Fruit fly (Drosophila melanogaster) whole organism, larva: ENCODE results near the gene CG31371.
A peak's percentile ranks its signal among the peaks of the same experiment; 100 is the strongest.

Source experiments
- noc ChIP-seq: fragments of 200-800 bp; sonication (Bioruptor generic); optimal IDR thresholded peaks from 3 replicates; lab custom pipeline; 2019; ENCODE audit warnings: missing biosample characterization, mild to moderate bottlenecking, missing genetic modification characterization, moderate library complexity

Gene CG31371

DNA sequence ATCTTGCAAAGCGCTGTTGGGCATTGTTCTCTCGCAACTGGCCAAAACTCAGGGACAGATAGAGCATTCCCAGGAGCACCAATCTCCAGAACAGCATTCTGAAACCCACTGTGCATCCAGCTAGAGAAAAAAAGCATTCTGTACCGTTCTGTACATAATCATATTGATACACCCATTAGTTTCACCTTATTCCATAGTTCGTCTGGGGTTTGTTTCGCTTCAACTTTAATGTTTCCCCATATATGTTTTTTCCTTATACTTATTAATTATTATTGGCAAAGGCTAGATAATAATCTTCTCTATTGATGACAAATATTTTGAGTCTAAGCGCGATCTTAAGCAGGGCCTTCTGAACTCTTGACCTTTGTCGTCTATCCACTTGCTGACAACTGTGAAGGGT is 8.8 kb upstream of the CG31371 start, which contains the start of gene PH4alphaNE2:
Gene PH4alphaNE2, minus strand, starts transcription at position 101 of the 400 bp plus-strand sequence.
- TF ChIP-seq noc (tag; lab: Kevin White, UChicago), result no peak

dm6 chr3R:30507723-30508122 is 4.4 kb upstream of the CG31371 start, which contains the start of gene CG34041:
Gene CG34041 (plus strand): TSS chr3R:30508023.
- TF ChIP-seq noc (tag; lab: Kevin White, UChicago), result no peak

- TF ChIP-seq noc (tag; lab: Kevin White, UChicago), result no peak
Observed at dm6 chr3R:30505561-30506037, 2.3 kb upstream of the CG31371 start, which contains the start of the genes PH4alphaSG1 and CG15539. Gene PH4alphaSG1 (minus strand): TSS chr3R:30505661. Gene CG15539 (plus strand): TSS chr3R:30505987.

- TF ChIP-seq noc (tag; lab: Kevin White, UChicago), result peak; percentile 36
Observed at dm6 chr3R:30501174-30501573, 2.1 kb downstream of the CG31371 start.

- TF ChIP-seq noc (tag; lab: Kevin White, UChicago), result no peak
Observed at dm6 chr3R:30500226-30500625, 3.1 kb downstream of the CG31371 start, which contains the start of gene PH4alphaNE1. Gene PH4alphaNE1 (minus strand): TSS chr3R:30500326.

dm6 chr3R:30496103-30496858 is 7.0 kb downstream of the CG31371 start, which contains the start of gene PH4alphaMP:
Gene PH4alphaMP (minus strand): TSS chr3R:30496153.
- no peak for TF ChIP-seq noc (tag; lab: Kevin White, UChicago)

- TF ChIP-seq noc (tag; lab: Kevin White, UChicago), result peak; percentile 11
Observed at dm6 chr3R:30489797-30490196, 13.5 kb downstream of the CG31371 start, which contains the start of gene PH4alphaSG2. Gene PH4alphaSG2 (plus strand): TSS chr3R:30490074.

DNA sequence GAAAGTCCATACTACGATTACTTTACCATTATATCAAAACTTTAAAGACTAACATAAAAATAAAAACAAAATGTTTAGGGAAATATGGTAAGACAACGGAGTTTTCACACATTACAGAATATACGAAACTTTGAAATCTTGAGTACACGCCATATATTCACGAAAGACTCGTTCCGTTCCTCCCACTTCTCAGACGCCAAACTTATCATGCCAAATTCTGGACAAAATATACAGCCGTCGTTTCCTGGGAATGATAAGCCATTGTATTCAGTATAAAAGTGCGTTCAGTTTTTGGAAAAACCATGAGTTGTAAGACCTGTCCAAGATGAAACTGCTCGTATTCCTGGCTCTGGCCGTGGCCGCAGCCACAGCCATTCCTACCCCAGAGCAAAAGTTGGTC is 14.6 kb downstream of the CG31371 start, which contains the start of gene Jon99Fi:
Gene Jon99Fi, plus strand, starts transcription at position 301 of the 400 bp plus-strand sequence.
- TF ChIP-seq noc (tag; lab: Kevin White, UChicago), result peak; percentile 47

DNA sequence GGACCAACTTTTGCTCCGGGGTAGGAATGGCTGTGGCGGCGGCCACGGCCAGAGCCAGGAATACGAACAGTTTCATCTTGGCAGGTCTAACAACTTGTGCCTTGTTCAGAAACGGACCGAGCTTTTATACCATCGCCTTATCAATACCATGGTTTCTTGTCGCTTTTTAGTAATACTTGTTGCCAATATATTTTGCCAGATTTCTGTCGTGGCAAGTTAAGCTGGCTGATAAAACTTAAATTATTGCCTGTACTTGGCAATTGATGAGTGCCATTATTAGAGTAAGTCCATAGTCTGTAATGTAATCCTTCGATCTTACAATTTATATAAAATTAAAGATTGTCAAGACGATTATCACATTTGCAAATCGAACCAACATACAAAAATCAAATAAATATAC is 15.5 kb downstream of the CG31371 start, which contains the start of gene Jon99Fii:
Gene Jon99Fii, minus strand, starts transcription at position 101 of the 400 bp plus-strand sequence.
- no peak for TF ChIP-seq noc (tag; lab: Kevin White, UChicago)

- TF ChIP-seq noc (tag; lab: Kevin White, UChicago), result no peak
Observed at dm6 chr3R:30476367-30476766, 26.9 kb downstream of the CG31371 start, which contains the start of gene spdo. Gene spdo (plus strand): TSS chr3R:30476684.

DNA sequence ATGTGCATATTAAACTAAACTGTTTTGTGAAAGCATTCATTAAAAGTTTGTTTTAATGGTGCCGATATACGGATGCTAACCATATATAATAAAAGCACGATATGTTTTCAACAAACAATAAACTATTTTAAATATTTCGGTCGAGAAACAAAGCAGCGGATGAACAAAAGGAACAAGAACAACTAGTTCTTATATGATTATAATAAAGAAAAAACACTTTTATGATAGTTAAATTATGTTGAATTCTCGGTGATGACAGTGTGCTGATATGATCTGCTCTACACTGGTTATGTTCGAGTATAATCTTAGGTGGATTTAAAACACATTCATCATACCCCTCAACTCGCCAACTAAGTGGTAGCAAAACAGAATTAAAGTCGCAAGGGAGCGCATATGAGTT is 27.4 kb downstream of the CG31371 start:
- TF ChIP-seq noc (tag; lab: Kevin White, UChicago), result no peak

DNA sequence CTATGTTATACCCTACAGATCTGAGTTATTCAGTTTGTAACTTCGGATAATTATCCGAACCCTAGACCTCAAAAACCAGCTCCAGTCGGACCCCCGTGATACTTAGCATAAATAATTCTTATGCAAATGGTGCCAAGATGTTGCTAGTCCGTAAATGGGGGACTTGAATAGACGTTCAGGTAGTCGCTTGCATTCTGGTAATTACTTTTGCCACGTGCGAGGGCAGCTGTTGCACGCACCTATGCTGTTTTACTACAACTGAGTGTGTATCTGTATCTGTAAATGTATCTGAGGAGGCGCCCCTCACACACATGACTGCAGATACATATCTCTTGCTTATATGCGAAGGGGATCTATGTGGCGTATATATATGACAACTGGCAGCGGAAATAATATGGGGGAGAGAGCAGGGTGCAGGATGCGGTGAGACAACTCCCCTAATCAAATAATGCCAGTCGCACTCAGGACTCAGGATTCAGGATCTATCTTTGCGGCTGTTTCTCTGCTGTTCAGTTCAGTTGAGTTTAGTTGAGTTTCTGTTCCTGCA is 28.6 kb downstream of the CG31371 start:
- no peak for TF ChIP-seq noc (tag; lab: Kevin White, UChicago)

dm6 chr3R:30472331-30472730 is 31.0 kb downstream of the CG31371 start:
- TF ChIP-seq noc (tag; lab: Kevin White, UChicago), result no peak

dm6 chr3R:30470690-30471089 is 32.6 kb downstream of the CG31371 start:
- no peak for TF ChIP-seq noc (tag; lab: Kevin White, UChicago)

- no peak for TF ChIP-seq noc (tag; lab: Kevin White, UChicago)
Observed at dm6 chr3R:30467062-30467461, 36.2 kb downstream of the CG31371 start.

- TF ChIP-seq noc (tag; lab: Kevin White, UChicago), result no peak
Observed at dm6 chr3R:30466515-30466914, 36.8 kb downstream of the CG31371 start.
